Fruit fly (Drosophila melanogaster) whole organism, adult: ENCODE results near the gene SecCl.

Source experiments
- CG11617 ChIP-seq: fragments of 200-800 bp; sonication (Bioruptor generic); optimal IDR thresholded peaks from 2 replicates; lab custom pipeline; 2017; ENCODE audit warnings: mild to moderate bottlenecking, missing biosample characterization, missing genetic modification reagents, missing genetic modification characterization
- CG12768 ChIP-seq: fragments of 200-800 bp; sonication (Bioruptor generic); optimal IDR thresholded peaks from 2 replicates; lab custom pipeline; 2017; ENCODE audit warnings: missing biosample characterization, missing genetic modification characterization, mild to moderate bottlenecking, moderate library complexity, missing genetic modification reagents
- CG14711 ChIP-seq: fragments of 200-800 bp; sonication (Bioruptor generic); optimal IDR thresholded peaks from 2 replicates; lab custom pipeline; 2018; ENCODE audit warnings: missing biosample characterization, mild to moderate bottlenecking, missing genetic modification characterization, moderate library complexity
- CG1620 ChIP-seq: fragments of 200-800 bp; sonication (Bioruptor generic); optimal IDR thresholded peaks from 2 replicates; lab custom pipeline; 2016; ENCODE audit warnings: missing biosample characterization, missing genetic modification characterization
- CG33017 ChIP-seq: fragments of 200-800 bp; sonication (Bioruptor generic); optimal IDR thresholded peaks from 2 replicates; lab custom pipeline; 2018; ENCODE audit warnings: missing biosample characterization, mild to moderate bottlenecking, missing genetic modification characterization, moderate library complexity
- CG5204 ChIP-seq: fragments of 200-800 bp; sonication (Bioruptor generic); optimal IDR thresholded peaks from 2 replicates; lab custom pipeline; 2016; ENCODE audit warnings: missing biosample characterization, missing genetic modification characterization
- CG7045 ChIP-seq: fragments of 200-800 bp; sonication (Bioruptor generic); optimal IDR thresholded peaks from 2 replicates; lab custom pipeline; 2017; ENCODE audit warnings: missing biosample characterization, mild to moderate bottlenecking, missing genetic modification characterization
- CG7101 ChIP-seq: fragments of 200-800 bp; sonication (Bioruptor generic); optimal IDR thresholded peaks from 2 replicates; lab custom pipeline; 2018; ENCODE audit warnings: missing biosample characterization, mild to moderate bottlenecking, missing genetic modification characterization, moderate library complexity
- Clk ChIP-seq: fragments of 200-800 bp; sonication (Bioruptor generic); optimal IDR thresholded peaks from 2 replicates; lab custom pipeline; 2017; ENCODE audit warnings: missing biosample characterization, missing genetic modification characterization
- Crg-1 ChIP-seq: fragments of 200-800 bp; sonication (Bioruptor generic); optimal IDR thresholded peaks from 2 replicates; lab custom pipeline; 2016; ENCODE audit warnings: missing biosample characterization, missing genetic modification characterization
- Hr96 ChIP-seq: fragments of 200-800 bp; sonication (Bioruptor generic); optimal IDR thresholded peaks from 2 replicates; lab custom pipeline; 2016; ENCODE audit warnings: missing biosample characterization, missing genetic modification characterization
- Mnt ChIP-seq: fragments of 200-800 bp; sonication (Bioruptor generic); optimal IDR thresholded peaks from 2 replicates; lab custom pipeline; 2016; ENCODE audit warnings: missing biosample characterization, mild to moderate bottlenecking, missing genetic modification characterization
- bab1 ChIP-seq: fragments of 200-800 bp; sonication (Bioruptor generic); optimal IDR thresholded peaks from 3 replicates; lab custom pipeline; 2019; ENCODE audit warnings: missing biosample characterization, mild to moderate bottlenecking, missing genetic modification characterization, moderate library complexity
- cic ChIP-seq: fragments of 200-800 bp; sonication (Bioruptor generic); optimal IDR thresholded peaks from 2 replicates; lab custom pipeline; 2017; ENCODE audit warnings: missing biosample characterization, mild to moderate bottlenecking, missing genetic modification characterization, moderate library complexity
- cnc ChIP-seq, 2 experiments: fragments of >200 bp; optimal IDR thresholded peaks; 2 replicates each; lab custom pipeline; 2017
- kay ChIP-seq: fragments of 200-800 bp; sonication (Bioruptor generic); peaks from one replicate; lab custom pipeline; 2016; ENCODE audit warnings: missing biosample characterization, missing genetic modification characterization, borderline replicate concordance
- ovo ChIP-seq: fragments of 200-800 bp; sonication (Bioruptor generic); optimal IDR thresholded peaks from 2 replicates; lab custom pipeline; 2016; ENCODE audit warnings: missing biosample characterization, missing genetic modification characterization
- pad ChIP-seq: fragments of 200-800 bp; sonication (Bioruptor generic); optimal IDR thresholded peaks from 3 replicates; lab custom pipeline; 2017; ENCODE audit warnings: missing biosample characterization, missing genetic modification characterization, mild to moderate bottlenecking, moderate library complexity, missing genetic modification reagents
- tj ChIP-seq: fragments of 200-800 bp; sonication (Bioruptor generic); optimal IDR thresholded peaks from 3 replicates; lab custom pipeline; 2017; ENCODE audit warnings: missing biosample characterization, mild to moderate bottlenecking, missing genetic modification characterization, moderate library complexity
- toe ChIP-seq: fragments of 200-800 bp; sonication (Bioruptor generic); optimal IDR thresholded peaks from 2 replicates; lab custom pipeline; 2016; ENCODE audit warnings: missing biosample characterization, missing genetic modification characterization

The SecCl gene

dm6 chr3L:17428779-17429178 is 41.1 kb upstream of the SecCl start, which contains the start of gene Gorab:
Gene Gorab, minus strand, starts transcription at chr3L:17428836.
- TF ChIP-seq cic (GFP tag; lab: Kevin White, UChicago): no peak
- peak; percentile 59 for TF ChIP-seq CG33017 (tag; lab: Kevin White, UChicago)
- peak; percentile 67 for TF ChIP-seq Crg-1 (GFP tag; lab: Kevin White, UChicago)
- TF ChIP-seq CG12768 (GFP tag; lab: Kevin White, UChicago): peak; percentile 4
- TF ChIP-seq tj (GFP tag; lab: Kevin White, UChicago): peak; percentile 61
- peak; percentile 58 for TF ChIP-seq Clk (GFP tag; lab: Kevin White, UChicago)
- TF ChIP-seq Mnt (GFP tag; lab: Kevin White, UChicago): peak; percentile 63
- TF ChIP-seq Hr96 (GFP tag; lab: Kevin White, UChicago): peak; percentile 55
- peak; percentile 76 for TF ChIP-seq toe (GFP tag; lab: Kevin White, UChicago)
- TF ChIP-seq CG14711 (tag; lab: Kevin White, UChicago): peak; percentile 82
- TF ChIP-seq CG7045: peak; percentile 73
- no peak for TF ChIP-seq CG5204 (GFP tag; lab: Kevin White, UChicago)
- peak; percentile 43 for TF ChIP-seq ovo (GFP tag; lab: Kevin White, UChicago)
- peak; percentile 87 for TF ChIP-seq CG1620 (GFP tag; lab: Kevin White, UChicago)
- no peak for TF ChIP-seq kay (GFP tag; lab: Kevin White, UChicago)
- TF ChIP-seq CG11617 (GFP tag; lab: Kevin White, UChicago): peak; percentile 74
- TF ChIP-seq CG7101 (tag; lab: Kevin White, UChicago): peak; percentile 79
- TF ChIP-seq bab1: peak; percentile 88
- no peak for TF ChIP-seq cnc (optimal IDR thresholded peaks at IDR 0.05; lab: Kevin White, UChicago)
- peak; percentile 54 for TF ChIP-seq pad

- no peak for TF ChIP-seq CG1620 (GFP tag; lab: Kevin White, UChicago)
- TF ChIP-seq ovo (GFP tag; lab: Kevin White, UChicago): no peak
- TF ChIP-seq Hr96 (GFP tag; lab: Kevin White, UChicago): no peak
- no peak for TF ChIP-seq toe (GFP tag; lab: Kevin White, UChicago)
- TF ChIP-seq Crg-1 (GFP tag; lab: Kevin White, UChicago): no peak
- no peak for TF ChIP-seq CG14711 (tag; lab: Kevin White, UChicago)
- TF ChIP-seq CG7045: no peak
- no peak for TF ChIP-seq CG11617 (GFP tag; lab: Kevin White, UChicago)
- TF ChIP-seq CG12768 (GFP tag; lab: Kevin White, UChicago): no peak
- TF ChIP-seq CG7101 (tag; lab: Kevin White, UChicago): no peak
- TF ChIP-seq Mnt (GFP tag; lab: Kevin White, UChicago): no peak
- TF ChIP-seq Clk (GFP tag; lab: Kevin White, UChicago): no peak
- TF ChIP-seq cic (GFP tag; lab: Kevin White, UChicago): no peak
- no peak for TF ChIP-seq kay (GFP tag; lab: Kevin White, UChicago)
- no peak for TF ChIP-seq pad
- TF ChIP-seq tj (GFP tag; lab: Kevin White, UChicago): no peak
- no peak for TF ChIP-seq CG33017 (tag; lab: Kevin White, UChicago)
- no peak for TF ChIP-seq cnc (optimal IDR thresholded peaks at IDR 0.05; lab: Kevin White, UChicago)
Observed at dm6 chr3L:17430390-17430789, 39.5 kb upstream of the SecCl start.

dm6 chr3L:17430957-17431585 is 38.9 kb upstream of the SecCl start:
- peak; percentile 66 for TF ChIP-seq Mnt (GFP tag; lab: Kevin White, UChicago)
- TF ChIP-seq CG7101 (tag; lab: Kevin White, UChicago): peak; percentile 51
- peak; percentile 15 for TF ChIP-seq Clk (GFP tag; lab: Kevin White, UChicago)
- no peak for TF ChIP-seq CG5204 (GFP tag; lab: Kevin White, UChicago)
- TF ChIP-seq CG12768 (GFP tag; lab: Kevin White, UChicago): peak; percentile 9
- TF ChIP-seq kay (GFP tag; lab: Kevin White, UChicago): no peak
- TF ChIP-seq tj (GFP tag; lab: Kevin White, UChicago): peak; percentile 13
- TF ChIP-seq ovo (GFP tag; lab: Kevin White, UChicago): no peak
- TF ChIP-seq CG7045: peak; percentile 40
- no peak for TF ChIP-seq Hr96 (GFP tag; lab: Kevin White, UChicago)
- TF ChIP-seq cnc (optimal IDR thresholded peaks at IDR 0.05; lab: Kevin White, UChicago): peak in 1 of 2 experiments; percentile 26
- TF ChIP-seq CG33017 (tag; lab: Kevin White, UChicago): peak; percentile 52
- no peak for TF ChIP-seq Crg-1 (GFP tag; lab: Kevin White, UChicago)
- TF ChIP-seq CG1620 (GFP tag; lab: Kevin White, UChicago): no peak
- TF ChIP-seq CG11617 (GFP tag; lab: Kevin White, UChicago): peak; percentile 17
- TF ChIP-seq cic (GFP tag; lab: Kevin White, UChicago): peak; percentile 84
- no peak for TF ChIP-seq toe (GFP tag; lab: Kevin White, UChicago)
- TF ChIP-seq bab1: no peak
- TF ChIP-seq CG14711 (tag; lab: Kevin White, UChicago): peak; percentile 24
- peak; percentile 22 for TF ChIP-seq pad

- no peak for TF ChIP-seq tj (GFP tag; lab: Kevin White, UChicago)
- TF ChIP-seq CG1620 (GFP tag; lab: Kevin White, UChicago): peak; percentile 24
- TF ChIP-seq Mnt (GFP tag; lab: Kevin White, UChicago): peak; percentile 47
- peak; percentile 4 for TF ChIP-seq CG14711 (tag; lab: Kevin White, UChicago)
Observed at dm6 chr3L:17432947-17433346, 37.0 kb upstream of the SecCl start, which contains the start of gene frc. Gene frc, minus strand, starts transcription at chr3L:17433190.

dm6 chr3L:17433555-17433954 is 36.4 kb upstream of the SecCl start, which contains the start of the genes Coq4 and CG32176:
Gene Coq4, minus strand, starts transcription at chr3L:17433621.
Gene CG32176, plus strand, starts transcription at chr3L:17433868.
- TF ChIP-seq tj (GFP tag; lab: Kevin White, UChicago) (peak; percentile 82), kay (GFP tag; lab: Kevin White, UChicago) (peak; percentile 98), Crg-1 (GFP tag; lab: Kevin White, UChicago) (peak; percentile 96), Mnt (GFP tag; lab: Kevin White, UChicago) (peak; percentile 90), ovo (GFP tag; lab: Kevin White, UChicago) (peak; percentile 90), CG14711 (tag; lab: Kevin White, UChicago) (peak; percentile 88), bab1 (peak; percentile 97), CG11617 (GFP tag; lab: Kevin White, UChicago) (peak; percentile 94), pad (peak; percentile 81), CG1620 (GFP tag; lab: Kevin White, UChicago) (peak; percentile 98), CG7101 (tag; lab: Kevin White, UChicago) (peak; percentile 96), toe (GFP tag; lab: Kevin White, UChicago) (peak; percentile 98), cnc (optimal IDR thresholded peaks at IDR 0.05; lab: Kevin White, UChicago) (no peak), Clk (GFP tag; lab: Kevin White, UChicago) (peak; percentile 90), Hr96 (GFP tag; lab: Kevin White, UChicago) (peak; percentile 96), CG7045 (peak; percentile 96), CG12768 (GFP tag; lab: Kevin White, UChicago) (peak; percentile 93), cic (GFP tag; lab: Kevin White, UChicago) (peak; percentile 17), CG5204 (GFP tag; lab: Kevin White, UChicago) (peak; percentile 98), CG33017 (tag; lab: Kevin White, UChicago) (peak; percentile 93)
